Fruit fly (Drosophila melanogaster): ENCODE results near the gene CG17258.

The CG17258 gene

dm6 chr2L:3056448-3056790, 21.3 kb upstream of the CG17258 start, which contains the start of gene FASN1 (continued):
- TF ChIP-seq fd64A (GFP tag; optimal IDR thresholded peaks at IDR 0.05): no peak
- TF ChIP-seq CG10462 (GFP tag; optimal IDR thresholded peaks at IDR 0.05): no peak
- no peak for TF ChIP-seq lov (optimal IDR thresholded peaks at IDR 0.05)
- no peak for TF ChIP-seq lov (GFP tag; IDR thresholded peaks at IDR 0.05)
- peak; percentile 45; the same call in 1 of the 2 replicates for TF ChIP-seq tna (GFP tag; IDR thresholded peaks at IDR 0.05; ENCODE audit: partially characterized antibody)
- no peak for TF ChIP-seq Atf-2 (GFP tag; optimal IDR thresholded peaks at IDR 0.05)
- TF ChIP-seq Lim3 (GFP tag; IDR thresholded peaks at IDR 0.05): no peak
- 0 out of 2 replicates have a peak, but pooled peaks have one; percentile 22 for TF ChIP-seq sob (GFP tag; IDR thresholded peaks at IDR 0.05)
- TF ChIP-seq CG17328 (GFP tag; IDR thresholded peaks at IDR 0.05): no peak
- TF ChIP-seq CG1233 (GFP tag; optimal IDR thresholded peaks at IDR 0.05): no peak
- TF ChIP-seq CG32772 (GFP tag; IDR thresholded peaks at IDR 0.05): no peak
- TF ChIP-seq CG10565 (GFP tag; optimal IDR thresholded peaks at IDR 0.05): no peak
- no peak for TF ChIP-seq jing (GFP tag; optimal IDR thresholded peaks at IDR 0.05)
- no peak for TF ChIP-seq exex (tag; optimal IDR thresholded peaks at IDR 0.05)
- 0 out of 2 replicates have a peak, but pooled peaks have one; percentile 50 for TF ChIP-seq ranshi (GFP tag; IDR thresholded peaks at IDR 0.05)
- no peak for TF ChIP-seq CG7556 (GFP tag; optimal IDR thresholded peaks at IDR 0.05)
- TF ChIP-seq Sox100B (GFP tag; optimal IDR thresholded peaks at IDR 0.05): no peak
- TF ChIP-seq Optix (GFP tag; IDR thresholded peaks at IDR 0.05): no peak
- no peak; the same call in 1 of the 2 replicates for TF ChIP-seq CG16779 (GFP tag; IDR thresholded peaks at IDR 0.05)
- peak; percentile 25; the same call in 1 of the 2 replicates for TF ChIP-seq Atf6 (GFP tag; IDR thresholded peaks at IDR 0.05)
- TF ChIP-seq CG9215 (GFP tag; IDR thresholded peaks at IDR 0.05): no peak
- peak; percentile 0 for TF ChIP-seq Dad (GFP tag; optimal IDR thresholded peaks at IDR 0.05)
- no peak for TF ChIP-seq CG5953 (GFP tag; IDR thresholded peaks at IDR 0.05)
- TF ChIP-seq CG13894 (tag; optimal IDR thresholded peaks at IDR 0.05): peak; percentile 2
- peak; percentile 38; the same call in 1 of the 3 replicates for TF ChIP-seq sr (GFP tag; IDR thresholded peaks at IDR 0.05)
- TF ChIP-seq CG11085 (GFP tag; IDR thresholded peaks at IDR 0.05): no peak
- TF ChIP-seq en (GFP tag; optimal IDR thresholded peaks at IDR 0.05): no peak
- no peak for TF ChIP-seq CG17359 (tag; optimal IDR thresholded peaks at IDR 0.05)
- TF ChIP-seq CG1603 (tag; optimal IDR thresholded peaks at IDR 0.05): no peak
- TF ChIP-seq CG11247 (GFP tag; IDR thresholded peaks at IDR 0.05): no peak
- TF ChIP-seq CG12769 (tag; optimal IDR thresholded peaks at IDR 0.05): no peak
- no peak for TF ChIP-seq CG17829 (tag; optimal IDR thresholded peaks at IDR 0.05)
- no peak for TF ChIP-seq ato (GFP tag; IDR thresholded peaks at IDR 0.05; ENCODE audit: partially characterized antibody)
- TF ChIP-seq vfl (GFP tag; optimal IDR thresholded peaks at IDR 0.05): no peak
- no peak for TF ChIP-seq dimm (GFP tag; IDR thresholded peaks at IDR 0.05)
- TF ChIP-seq CG5180 (GFP tag; optimal IDR thresholded peaks at IDR 0.05): peak; percentile 23
- TF ChIP-seq CG2875 (GFP tag; optimal IDR thresholded peaks at IDR 0.05): no peak
- TF ChIP-seq Dll (GFP tag; IDR thresholded peaks at IDR 0.05; ENCODE audit: partially characterized antibody): no peak
- TF ChIP-seq sima (GFP tag; optimal IDR thresholded peaks at IDR 0.05): no peak
- TF ChIP-seq CG13287 (GFP tag; IDR thresholded peaks at IDR 0.05; ENCODE audit: partially characterized antibody): peak; percentile 33
- TF ChIP-seq CG16815 (GFP tag; optimal IDR thresholded peaks at IDR 0.05): no peak
- TF ChIP-seq Dbx (GFP tag; IDR thresholded peaks at IDR 0.05): peak; percentile 67; the same call in 2 of the 3 replicates
- TF ChIP-seq Spps (tag; optimal IDR thresholded peaks at IDR 0.05): no peak
- TF ChIP-seq CG10267 (tag; optimal IDR thresholded peaks at IDR 0.05): no peak
- TF ChIP-seq CG4404 (GFP tag; IDR thresholded peaks at IDR 0.05): no peak
- TF ChIP-seq sim (GFP tag; IDR thresholded peaks at IDR 0.05): no peak
- no peak for TF ChIP-seq yki (optimal IDR thresholded peaks at IDR 0.05)
- TF ChIP-seq Dip3 (GFP tag; optimal IDR thresholded peaks at IDR 0.05): no peak
- peak; percentile 62 for TF ChIP-seq mirr (GFP tag; optimal IDR thresholded peaks at IDR 0.05)
- 0 out of 3 replicates have a peak, but pooled peaks have one; percentile 22 for TF ChIP-seq Opbp (GFP tag; IDR thresholded peaks at IDR 0.05; ENCODE audit: partially characterized antibody)
- no peak for TF ChIP-seq CG7839 (tag; optimal IDR thresholded peaks at IDR 0.05)
- no peak for TF ChIP-seq Mad (GFP tag; optimal IDR thresholded peaks at IDR 0.05)
